Fruit fly (Drosophila melanogaster) whole organism, embryonic: ENCODE data around the gene Bsg.

Source experiments
- CG10321 ChIP-seq: fragments of 200-800 bp; sonication (Bioruptor generic); IDR thresholded peaks from 2 replicates; pipeline ENCODE4 v1.3.6; 2022; ENCODE audit warnings: missing biosample characterization, missing genetic modification characterization
- CG11247 ChIP-seq: fragments of 200-800 bp; sonication (Bioruptor generic); IDR thresholded peaks from 2 replicates; pipeline ENCODE4 v1.3.6; 2022; ENCODE audit warnings: missing biosample characterization, missing genetic modification characterization
- CG12942 ChIP-seq: fragments of 200-800 bp; sonication (Bioruptor generic); optimal IDR thresholded peaks from 3 replicates; lab custom pipeline; 2016; ENCODE audit warnings: missing biosample characterization, missing genetic modification characterization
- CG13894 ChIP-seq: fragments of 200-800 bp; sonication (Bioruptor generic); optimal IDR thresholded peaks from 3 replicates; lab custom pipeline; 2018; ENCODE audit warnings: missing biosample characterization, mild to moderate bottlenecking, missing genetic modification characterization, moderate library complexity
- CG15601 ChIP-seq: fragments of 200-800 bp; sonication (Bioruptor generic); optimal IDR thresholded peaks from 3 replicates; lab custom pipeline; 2019; ENCODE audit warnings: missing biosample characterization, mild to moderate bottlenecking, missing genetic modification characterization, moderate library complexity
- CG17361 ChIP-seq: fragments of 200-800 bp; sonication (Bioruptor generic); IDR thresholded peaks from 3 replicates; pipeline ENCODE4 v1.3.6; 2022; ENCODE audit warnings: missing biosample characterization, missing genetic modification characterization
- CG33557 ChIP-seq: fragments of 200-800 bp; sonication (Bioruptor generic); optimal IDR thresholded peaks from 2 replicates; lab custom pipeline; 2019; ENCODE audit warnings: missing biosample characterization, mild to moderate bottlenecking, missing genetic modification characterization, moderate library complexity
- CG34224 ChIP-seq: fragments of 200-800 bp; sonication (Bioruptor generic); IDR thresholded peaks from 3 replicates; pipeline ENCODE4 v1.3.6; 2022; ENCODE audit warnings: missing biosample characterization, missing genetic modification characterization; ENCODE audit not compliant: partially characterized antibody
- CG9437 ChIP-seq: fragments of 200-800 bp; sonication (Bioruptor generic); optimal IDR thresholded peaks from 2 replicates; lab custom pipeline; 2018; ENCODE audit warnings: missing biosample characterization, mild to moderate bottlenecking, missing genetic modification characterization
- CG9876 ChIP-seq: fragments of 200-800 bp; sonication (Bioruptor generic); optimal IDR thresholded peaks from 2 replicates; lab custom pipeline; 2016; ENCODE audit warnings: missing biosample characterization, missing genetic modification characterization
- CG9932 ChIP-seq: fragments of 200-800 bp; sonication (Bioruptor generic); IDR thresholded peaks from 2 replicates; pipeline ENCODE4 v1.3.6; 2022; ENCODE audit warnings: missing biosample characterization, missing genetic modification characterization
- Dfd ChIP-seq, 2 experiments: fragments of >200 bp; optimal IDR thresholded peaks; 2 replicates each; lab custom pipeline; 2017; ENCODE audit warnings: missing biosample characterization in 2 of 2, missing genetic modification characterization in 2 of 2
- HLH4C ChIP-seq: fragments of 200-800 bp; sonication (Bioruptor generic); IDR thresholded peaks from 3 replicates; pipeline ENCODE4 v1.3.6; 2022; ENCODE audit warnings: missing biosample characterization, missing genetic modification characterization; ENCODE audit not compliant: partially characterized antibody
- Kr ChIP-seq: fragments of 200-800 bp; sonication (Bioruptor generic); optimal IDR thresholded peaks from 2 replicates; lab custom pipeline; 2017; ENCODE audit warnings: missing biosample characterization, mild to moderate bottlenecking, missing genetic modification characterization
- MBD-R2 ChIP-seq: fragments of 200-800 bp; sonication (Bioruptor generic); IDR thresholded peaks from 2 replicates; pipeline ENCODE4 v1.3.6; 2022; ENCODE audit warnings: missing biosample characterization, missing genetic modification characterization
- Med ChIP-seq: fragments of 200-800 bp; sonication (Bioruptor generic); peaks from one replicate; lab custom pipeline; 2016; ENCODE audit warnings: missing biosample characterization, missing genetic modification characterization, mild to moderate bottlenecking, inconsistent platforms, moderate library complexity
- Mes4 ChIP-seq: fragments of 200-800 bp; sonication (Bioruptor generic); optimal IDR thresholded peaks from 2 replicates; lab custom pipeline; 2016; ENCODE audit warnings: missing biosample characterization, missing genetic modification characterization
- Opbp ChIP-seq: fragments of 200-800 bp; sonication (Bioruptor generic); IDR thresholded peaks from 3 replicates; pipeline ENCODE4 v1.3.6; 2022; ENCODE audit warnings: missing biosample characterization, missing genetic modification characterization; ENCODE audit not compliant: partially characterized antibody
- Ravus ChIP-seq: fragments of 200-800 bp; sonication (Bioruptor generic); IDR thresholded peaks from 2 replicates; pipeline ENCODE4 v1.3.6; 2022; ENCODE audit warnings: missing biosample characterization, missing genetic modification characterization
- Trl ChIP-seq, 3 experiments: fragments of >200 bp in 2 of 3; fragments of 200-800 bp in 1 of 3; sonication (Bioruptor generic) in 1 of 3; optimal IDR thresholded peaks; 2 replicates in 1 of 3; 3 replicates in 2 of 3; lab custom pipeline; 2016 to 2017; ENCODE audit warnings: missing biosample characterization in 1 of 3, missing genetic modification characterization in 1 of 3
- abd-A ChIP-seq: fragments of 200-800 bp; sonication (Bioruptor generic); optimal IDR thresholded peaks from 3 replicates; lab custom pipeline; 2019; ENCODE audit warnings: missing biosample characterization, mild to moderate bottlenecking, missing genetic modification characterization, moderate library complexity
- ara ChIP-seq: fragments of 200-800 bp; sonication (Bioruptor generic); IDR thresholded peaks from 2 replicates; pipeline ENCODE4 v1.3.6; 2022; ENCODE audit warnings: missing biosample characterization, missing genetic modification characterization
- cg ChIP-seq: fragments of 200-800 bp; sonication (Bioruptor generic); optimal IDR thresholded peaks from 3 replicates; lab custom pipeline; 2019; ENCODE audit warnings: missing biosample characterization, mild to moderate bottlenecking, missing genetic modification characterization, moderate library complexity
- chinmo ChIP-seq: fragments of 200-800 bp; sonication (Bioruptor generic); IDR thresholded peaks from 4 replicates; pipeline ENCODE4 v1.3.6; 2022; ENCODE audit warnings: missing biosample characterization, missing genetic modification characterization; ENCODE audit not compliant: partially characterized antibody
- crol ChIP-seq: fragments of 200-800 bp; sonication (Bioruptor generic); IDR thresholded peaks from 2 replicates; pipeline ENCODE4 v1.3.6; 2022; ENCODE audit warnings: missing biosample characterization, missing genetic modification characterization
- fd64A ChIP-seq: fragments of 200-800 bp; sonication (Bioruptor generic); optimal IDR thresholded peaks from 3 replicates; lab custom pipeline; 2018; ENCODE audit warnings: missing biosample characterization, mild to moderate bottlenecking, missing genetic modification characterization
- gcm ChIP-seq: fragments of 200-800 bp; sonication (Bioruptor generic); optimal IDR thresholded peaks from 2 replicates; lab custom pipeline; 2019; ENCODE audit warnings: missing biosample characterization, mild to moderate bottlenecking, missing genetic modification characterization, moderate library complexity
- gro ChIP-seq: fragments of 200-800 bp; sonication (Bioruptor generic); optimal IDR thresholded peaks from 2 replicates; lab custom pipeline; 2016; ENCODE audit warnings: missing biosample characterization, missing genetic modification characterization
- kay ChIP-seq: fragments of 200-800 bp; sonication (Bioruptor generic); optimal IDR thresholded peaks from 2 replicates; lab custom pipeline; 2016; ENCODE audit warnings: missing biosample characterization, missing genetic modification characterization
- mld ChIP-seq: fragments of 200-800 bp; sonication (Bioruptor generic); IDR thresholded peaks from 3 replicates; pipeline ENCODE4 v1.3.6; 2022; ENCODE audit warnings: missing biosample characterization, missing genetic modification characterization; ENCODE audit not compliant: partially characterized antibody
- onecut ChIP-seq: fragments of 200-800 bp; sonication (Bioruptor generic); IDR thresholded peaks from 2 replicates; pipeline ENCODE4 v1.3.6; 2022; ENCODE audit warnings: missing biosample characterization, missing genetic modification characterization
- otp ChIP-seq: fragments of 200-800 bp; sonication (Bioruptor generic); IDR thresholded peaks from 3 replicates; pipeline ENCODE4, ENCODE4 v1.3.6; 2022; ENCODE audit warnings: missing biosample characterization, missing genetic modification characterization
- sens ChIP-seq: fragments of 200-800 bp; sonication (Bioruptor generic); peaks from one replicate; lab custom pipeline; 2016; ENCODE audit warnings: missing biosample characterization, missing genetic modification characterization
- sna ChIP-seq: fragments of 200-800 bp; sonication (Bioruptor generic); IDR thresholded peaks from 2 replicates; pipeline ENCODE4 v1.3.6; 2022; ENCODE audit warnings: missing biosample characterization, missing genetic modification characterization; ENCODE audit not compliant: partially characterized antibody
- sob ChIP-seq: fragments of 200-800 bp; sonication (Bioruptor generic); IDR thresholded peaks from 2 replicates; pipeline ENCODE4 v1.3.6; 2022; ENCODE audit warnings: missing biosample characterization, missing genetic modification characterization
- stc ChIP-seq: fragments of 200-800 bp; sonication (Bioruptor generic); IDR thresholded peaks from 2 replicates; pipeline ENCODE4 v1.3.6; 2022; ENCODE audit warnings: missing biosample characterization, missing genetic modification characterization
- stwl ChIP-seq: fragments of 200-800 bp; sonication (Bioruptor generic); optimal IDR thresholded peaks from 3 replicates; lab custom pipeline; 2018; ENCODE audit warnings: missing biosample characterization, mild to moderate bottlenecking, missing genetic modification characterization, moderate library complexity
- z ChIP-seq: fragments of 200-800 bp; sonication (Bioruptor generic); IDR thresholded peaks from 3 replicates; pipeline ENCODE4 v1.3.6; 2022; ENCODE audit warnings: missing biosample characterization, missing genetic modification characterization

Bsg gene

dm6 chr2L:8084349-8085203 is 1.4 kb downstream of the Bsg start (continued):
- TF ChIP-seq CG9876 (GFP tag; lab: Kevin White, UChicago) (no peak), Ravus (GFP tag; lab: Robert Waterston, UW) (no peak), Dfd (GFP tag; optimal IDR thresholded peaks at IDR 0.05; lab: Kevin White, UChicago) (no peak), CG33557 (GFP tag; lab: Kevin White, UChicago) (no peak), CG12942 (GFP tag; lab: Kevin White, UChicago) (no peak), ara (GFP tag; lab: Robert Waterston, UW) (no peak), CG9437 (GFP tag; lab: Kevin White, UChicago) (no peak), CG11247 (GFP tag; lab: Robert Waterston, UW) (no peak), gcm (GFP tag; lab: Kevin White, UChicago) (peak; percentile 87), fd64A (GFP tag; lab: Kevin White, UChicago) (no peak), CG15601 (tag; lab: Kevin White, UChicago) (no peak), sens (peak; percentile 33), gro (GFP tag; lab: Kevin White, UChicago) (no peak)

dm6 chr2L:8085466-8086164 is 2.4 kb downstream of the Bsg start:
- peak; percentile 15 for TF ChIP-seq kay (GFP tag; lab: Kevin White, UChicago)
- peak; percentile 32 for TF ChIP-seq stwl (tag; lab: Kevin White, UChicago)
- TF ChIP-seq HLH4C (GFP tag; lab: Robert Waterston, UW): peak; percentile 39; the same call in 2 of the 3 replicates
- no peak for TF ChIP-seq z (GFP tag; lab: Robert Waterston, UW)
- no peak for TF ChIP-seq Kr (GFP tag; lab: Kevin White, UChicago)
- peak; percentile 33; the same call in 1 of the 2 replicates for TF ChIP-seq sob (GFP tag; lab: Robert Waterston, UW)
- TF ChIP-seq sna (GFP tag; lab: Robert Waterston, UW): no peak
- peak; percentile 5 for TF ChIP-seq gcm (GFP tag; lab: Kevin White, UChicago)
- TF ChIP-seq chinmo: 0 out of 4 replicates have a peak, but pooled peaks have one; percentile 60
- TF ChIP-seq Med: peak; percentile 61
- TF ChIP-seq cg (GFP tag; lab: Kevin White, UChicago): peak; percentile 54
- 0 out of 3 replicates have a peak, but pooled peaks have one; percentile 14 for TF ChIP-seq CG34224 (GFP tag; lab: Robert Waterston, UW)
- 0 out of 2 replicates have a peak, but pooled peaks have one; percentile 10 for TF ChIP-seq CG9932
- TF ChIP-seq mld: no peak
- TF ChIP-seq CG17361 (GFP tag; lab: Robert Waterston, UW): 0 out of 3 replicates have a peak, but pooled peaks have one; percentile 4
- TF ChIP-seq otp (GFP tag; lab: Robert Waterston, UW): 0 out of 3 replicates have a peak, but pooled peaks have one; percentile 12
- TF ChIP-seq Mes4: no peak
- no peak for TF ChIP-seq CG10321 (GFP tag; lab: Robert Waterston, UW)
- peak; percentile 24; the same call in 1 of the 2 replicates for TF ChIP-seq MBD-R2 (GFP tag; lab: Robert Waterston, UW)
- TF ChIP-seq CG13894 (tag; lab: Kevin White, UChicago): peak; percentile 9
- peak; percentile 46 for TF ChIP-seq abd-A (tag; lab: Kevin White, UChicago)
- peak; percentile 8 to 52 for TF ChIP-seq Trl (optimal IDR thresholded peaks at IDR 0.05; lab: Kevin White, UChicago)
- no peak for TF ChIP-seq Trl (GFP tag; optimal IDR thresholded peaks at IDR 0.05; lab: Kevin White, UChicago)
- TF ChIP-seq Opbp (GFP tag; lab: Robert Waterston, UW): 0 out of 3 replicates have a peak, but pooled peaks have one; percentile 18
- no peak for TF ChIP-seq stc (GFP tag; lab: Robert Waterston, UW)
- peak; percentile 83 for TF ChIP-seq crol (GFP tag; lab: Robert Waterston, UW)
- TF ChIP-seq onecut (GFP tag; lab: Robert Waterston, UW): peak; percentile 78
